Worm (Caenorhabditis elegans) whole organism, L4 larva: Measurements from ENCODE around the gene mex-5.

ENCODE experiments used
- F26F4.8 ChIP-seq: fragments of 200-800 bp; sonication (Bioruptor generic); conservative IDR thresholded peaks from 2 replicates; pipeline ENCODE4 v1.3.6; 2022; ENCODE audit warnings: missing genetic modification characterization, missing compliant biosample characterization
- F37D6.2 ChIP-seq: sonication (generic microtip); optimal IDR thresholded peaks from 2 replicates; lab custom pipeline; 2016; ENCODE audit warnings: mild to moderate bottlenecking, missing genetic modification characterization, missing compliant biosample characterization
- F44E2.7 ChIP-seq: fragments of 200-800 bp; sonication (Bioruptor generic); IDR thresholded peaks from 2 replicates; pipeline ENCODE4 v2.1.2; 2022; ENCODE audit warnings: missing genetic modification characterization, missing compliant biosample characterization
- F49E8.2 ChIP-seq: sonication (generic microtip); optimal IDR thresholded peaks from 2 replicates; lab custom pipeline; 2016; ENCODE audit warnings: missing compliant biosample characterization, mild to moderate bottlenecking, missing genetic modification characterization, borderline replicate concordance
- T20F7.1 ChIP-seq: fragments of 200-800 bp; sonication (Bioruptor generic); optimal IDR thresholded peaks from 2 replicates; lab custom pipeline; 2018; ENCODE audit warnings: mild to moderate bottlenecking, missing genetic modification characterization, missing compliant biosample characterization
- T26A8.4 ChIP-seq: fragments of 200-800 bp; sonication (Bioruptor generic); IDR thresholded peaks from 2 replicates; pipeline ENCODE4 v1.3.6; 2022; ENCODE audit warnings: missing genetic modification characterization, missing compliant biosample characterization
- Y5F2A.4 ChIP-seq: fragments of 200-800 bp; sonication (Bioruptor generic); optimal IDR thresholded peaks from 2 replicates; lab custom pipeline; 2018; ENCODE audit warnings: mild to moderate bottlenecking, missing genetic modification characterization, missing compliant biosample characterization
- ZK546.5 ChIP-seq, 2 experiments: sonication (generic microtip); optimal IDR thresholded peaks; 2 replicates each; lab custom pipeline; 2017; ENCODE audit warnings: missing biosample characterization in 2 of 2, missing genetic modification characterization in 2 of 2
- ama-1 ChIP-seq: fragments of 150-350 bp; optimal IDR thresholded peaks from 2 replicates; lab custom pipeline; 2014; ENCODE audit warnings: inconsistent platforms, mixed read lengths
- arid-1 ChIP-seq: fragments of 200-800 bp; sonication (Bioruptor generic); conservative IDR thresholded peaks from 2 replicates; pipeline ENCODE4 v1.3.6; 2022; ENCODE audit warnings: missing genetic modification reagents, missing genetic modification characterization, missing compliant biosample characterization
- ceh-20 ChIP-seq: fragments of 200-800 bp; sonication (Bioruptor generic); IDR thresholded peaks from 2 replicates; pipeline ENCODE4 v1.3.6; 2022; ENCODE audit warnings: missing genetic modification reagents, missing genetic modification characterization, missing compliant biosample characterization
- ceh-32 ChIP-seq: sonication (generic microtip); optimal IDR thresholded peaks from 2 replicates; lab custom pipeline; 2016; ENCODE audit warnings: mild to moderate bottlenecking, missing genetic modification characterization, missing compliant biosample characterization; ENCODE audit not compliant: poor library complexity
- ceh-44 ChIP-seq: fragments of 200-800 bp; sonication (Bioruptor generic); IDR thresholded peaks from 2 replicates; pipeline ENCODE4 v1.3.6; 2022; ENCODE audit warnings: missing genetic modification reagents, missing genetic modification characterization, missing compliant biosample characterization
- ceh-62 ChIP-seq: sonication (generic microtip); optimal IDR thresholded peaks from 2 replicates; lab custom pipeline; 2017; ENCODE audit warnings: missing biosample characterization, missing genetic modification characterization
- dmd-9 ChIP-seq: fragments of 200-800 bp; sonication (Bioruptor generic); IDR thresholded peaks from 2 replicates; pipeline ENCODE4 v1.3.6; 2022; ENCODE audit warnings: missing genetic modification reagents, missing genetic modification characterization, missing compliant biosample characterization
- dve-1 ChIP-seq: sonication (generic microtip); optimal IDR thresholded peaks from 2 replicates; lab custom pipeline; 2017; ENCODE audit warnings: antibody characterized with exemption, mild to moderate bottlenecking, missing genetic modification characterization, missing compliant biosample characterization; ENCODE audit not compliant: insufficient read depth
- gei-8 ChIP-seq: fragments of 200-800 bp; sonication (Bioruptor generic); optimal IDR thresholded peaks from 2 replicates; lab custom pipeline; 2018; ENCODE audit warnings: mild to moderate bottlenecking, missing genetic modification characterization, missing compliant biosample characterization
- hif-1 ChIP-seq, 2 experiments: sonication (generic microtip); optimal IDR thresholded peaks; 2 replicates each; lab custom pipeline; 2016 to 2017; ENCODE audit warnings: missing compliant biosample characterization in 2 of 2, missing genetic modification characterization in 2 of 2, missing genetic modification reagents in 2 of 2, missing genotype in 2 of 2, mild to moderate bottlenecking in 1 of 2
- hlh-11 ChIP-seq: fragments of 200-800 bp; sonication (Bioruptor generic); optimal IDR thresholded peaks from 2 replicates; lab custom pipeline; 2018; ENCODE audit warnings: mild to moderate bottlenecking, missing genetic modification characterization, missing compliant biosample characterization
- hmg-1.1 ChIP-seq: fragments of 200-800 bp; sonication (Bioruptor generic); IDR thresholded peaks from 2 replicates; pipeline ENCODE4 v1.3.6; 2022; ENCODE audit warnings: missing genetic modification reagents, missing genetic modification characterization, missing compliant biosample characterization
- jun-1 ChIP-seq: fragments of 150-350 bp; optimal IDR thresholded peaks from 2 replicates; lab custom pipeline; 2014; ENCODE audit warnings: missing biosample characterization, missing genetic modification reagents, missing genetic modification characterization
- lin-1 ChIP-seq: fragments of 200-800 bp; sonication (Bioruptor generic); IDR thresholded peaks from 2 replicates; pipeline ENCODE4 v1.3.6; 2022; ENCODE audit warnings: missing genetic modification reagents, missing genetic modification characterization, missing compliant biosample characterization
- lin-15B ChIP-seq: fragments of 150-350 bp; sonication (generic microtip); optimal IDR thresholded peaks from 3 replicates; lab custom pipeline; 2014; ENCODE audit warnings: missing biosample characterization, missing genetic modification characterization
- lin-29 ChIP-seq: fragments of 200-800 bp; sonication (Bioruptor generic); IDR thresholded peaks from 2 replicates; pipeline ENCODE4 v1.3.6; 2022; ENCODE audit warnings: missing genetic modification reagents, missing genetic modification characterization, missing compliant biosample characterization
- lin-38 ChIP-seq: fragments of 200-800 bp; sonication (Bioruptor generic); IDR thresholded peaks from 2 replicates; pipeline ENCODE4 v1.3.6; 2022; ENCODE audit warnings: missing genetic modification reagents, missing genetic modification characterization, missing compliant biosample characterization
- lsy-2 ChIP-seq, 2 experiments: fragments of 150-350 bp in 1 of 2; sonication (generic microtip) in 1 of 2; optimal IDR thresholded peaks; 2 replicates each; lab custom pipeline; 2014 to 2017; ENCODE audit warnings: missing biosample characterization in 2 of 2, missing genetic modification characterization in 2 of 2
- madf-5 ChIP-seq, 2 experiments: fragments of 200-800 bp; sonication (Bioruptor generic); IDR thresholded peaks; 2 replicates each; pipeline ENCODE4 v1.3.6; 2022; ENCODE audit warnings: missing compliant biosample characterization in 2 of 2, missing genetic modification characterization in 2 of 2
- madf-9 ChIP-seq: fragments of 200-800 bp; sonication (Bioruptor generic); conservative IDR thresholded peaks from 2 replicates; pipeline ENCODE4 v1.3.6; 2022; ENCODE audit warnings: missing genetic modification reagents, missing genetic modification characterization, missing compliant biosample characterization
- mdt-29 ChIP-seq: fragments of 200-800 bp; sonication (Bioruptor generic); IDR thresholded peaks from 2 replicates; pipeline ENCODE4 v1.3.6; 2022; ENCODE audit warnings: missing genetic modification reagents, missing genetic modification characterization, missing compliant biosample characterization
- mxl-3 ChIP-seq: fragments of 200-800 bp; sonication (Bioruptor generic); optimal IDR thresholded peaks from 2 replicates; lab custom pipeline; 2018; ENCODE audit warnings: mild to moderate bottlenecking, missing genetic modification characterization, missing compliant biosample characterization
- nhr-10 ChIP-seq: fragments of 150-350 bp; optimal IDR thresholded peaks from 2 replicates; lab custom pipeline; 2014; ENCODE audit warnings: missing biosample characterization, missing genetic modification characterization
- nhr-102 ChIP-seq: sonication (generic microtip); optimal IDR thresholded peaks from 2 replicates; lab custom pipeline; 2016; ENCODE audit warnings: mild to moderate bottlenecking, missing genetic modification characterization, moderate library complexity, missing compliant biosample characterization
- nhr-25 ChIP-seq: sonication (generic microtip); optimal IDR thresholded peaks from 2 replicates; lab custom pipeline; 2017; ENCODE audit warnings: missing genetic modification characterization, mild to moderate bottlenecking, missing compliant biosample characterization, antibody characterized with exemption, moderate library complexity, borderline replicate concordance; ENCODE audit not compliant: insufficient read depth
- nhr-77 ChIP-seq: fragments of 150-350 bp; optimal IDR thresholded peaks from 2 replicates; lab custom pipeline; 2014; ENCODE audit warnings: missing biosample characterization, missing genetic modification characterization
- pha-4 ChIP-seq, 2 experiments: fragments of 150-350 bp in 1 of 2; fragments of 200-800 bp in 1 of 2; sonication (Bioruptor generic) in 1 of 2; IDR thresholded peaks in 1 of 2; optimal IDR thresholded peaks in 1 of 2; 2 replicates each; pipeline versions ENCODE4 v1.3.6 to Lab custom; 2014 to 2022; ENCODE audit warnings: missing genetic modification characterization in 2 of 2, missing genetic modification reagents in 2 of 2, missing biosample characterization in 1 of 2, missing compliant biosample characterization in 1 of 2
- php-3 ChIP-seq: fragments of 200-800 bp; sonication (Bioruptor generic); IDR thresholded peaks from 2 replicates; pipeline ENCODE4 v1.3.6; 2022; ENCODE audit warnings: missing genetic modification reagents, missing genetic modification characterization, missing compliant biosample characterization
- rbr-2 ChIP-seq: sonication (generic microtip); optimal IDR thresholded peaks from 2 replicates; lab custom pipeline; 2016; ENCODE audit warnings: missing genotype, missing genetic modification characterization, missing compliant biosample characterization
- saeg-2 ChIP-seq: fragments of 200-800 bp; sonication (Bioruptor generic); IDR thresholded peaks from 2 replicates; pipeline ENCODE4 v1.3.6; 2022; ENCODE audit warnings: missing genetic modification reagents, missing genetic modification characterization, missing compliant biosample characterization
- sdz-12 ChIP-seq: fragments of 200-800 bp; sonication (Bioruptor generic); optimal IDR thresholded peaks from 2 replicates; lab custom pipeline; 2018; ENCODE audit warnings: mild to moderate bottlenecking, missing genetic modification characterization, missing compliant biosample characterization
- skn-1 ChIP-seq: fragments of 150-350 bp; optimal IDR thresholded peaks from 2 replicates; lab custom pipeline; 2014; ENCODE audit warnings: missing biosample characterization, missing genetic modification characterization
- snpc-1.2 ChIP-seq: fragments of 200-800 bp; sonication (Bioruptor generic); IDR thresholded peaks from 2 replicates; pipeline ENCODE4 v1.3.6; 2022; ENCODE audit warnings: missing genetic modification reagents, missing genetic modification characterization, missing compliant biosample characterization
- snpc-4 ChIP-seq: fragments of 150-350 bp; optimal IDR thresholded peaks from 2 replicates; lab custom pipeline; 2014; ENCODE audit warnings: missing biosample characterization, missing genetic modification characterization
- spr-3 ChIP-seq: fragments of 200-800 bp; sonication (Bioruptor generic); optimal IDR thresholded peaks from 2 replicates; lab custom pipeline; 2018; ENCODE audit warnings: mild to moderate bottlenecking, missing genetic modification characterization, missing compliant biosample characterization
- unc-39 ChIP-seq: sonication (generic microtip); optimal IDR thresholded peaks from 2 replicates; lab custom pipeline; 2017; ENCODE audit warnings: missing biosample characterization, missing genetic modification characterization
- vab-7 ChIP-seq: fragments of 200-800 bp; sonication (Bioruptor generic); IDR thresholded peaks from 2 replicates; pipeline ENCODE4 v1.3.6; 2022; ENCODE audit warnings: missing genetic modification reagents, missing genetic modification characterization, missing compliant biosample characterization
- zag-1 ChIP-seq: fragments of 150-350 bp; optimal IDR thresholded peaks from 2 replicates; lab custom pipeline; 2014; ENCODE audit warnings: missing biosample characterization, missing genetic modification characterization
- zfp-3 ChIP-seq: fragments of 200-800 bp; sonication (Bioruptor generic); conservative IDR thresholded peaks from 2 replicates; pipeline ENCODE4 v1.3.6; 2022; ENCODE audit warnings: missing genetic modification reagents, missing genetic modification characterization, missing compliant biosample characterization
- zip-11 ChIP-seq: fragments of 200-800 bp; sonication (Bioruptor generic); IDR thresholded peaks from 2 replicates; pipeline ENCODE4 v1.3.6; 2022; ENCODE audit warnings: missing genetic modification characterization, missing compliant biosample characterization
- ztf-11 ChIP-seq: fragments of 150-350 bp; optimal IDR thresholded peaks from 2 replicates; lab custom pipeline; 2014; ENCODE audit warnings: missing biosample characterization, missing genetic modification characterization
- ztf-7 ChIP-seq: fragments of 150-350 bp; optimal IDR thresholded peaks from 2 replicates; lab custom pipeline; 2014; ENCODE audit warnings: missing biosample characterization, missing genetic modification characterization

The mex-5 gene

ce11 chrIV:13395255-13395654, 41.7 kb downstream of the mex-5 start (continued):
- TF ChIP-seq rbr-2 (tag; lab: Kevin White, UChicago), result peak; percentile 81
- TF ChIP-seq ztf-11 (tag; lab: Kevin White, UChicago), result no peak
- no peak for TF ChIP-seq Y5F2A.4 (GFP tag; lab: Kevin White, UChicago)
- no peak for TF ChIP-seq snpc-1.2 (GFP tag; lab: Robert Waterston, UW)
- peak; percentile 93 for TF ChIP-seq ztf-7
- TF ChIP-seq mdt-29 (GFP tag; lab: Robert Waterston, UW), result 0 out of 2 replicates have a peak, but pooled peaks have one; percentile 35
- no peak for TF ChIP-seq zag-1 (tag; lab: Kevin White, UChicago)
- no peak for TF ChIP-seq F26F4.8 (GFP tag; lab: Robert Waterston, UW)
- TF ChIP-seq ceh-32 (tag; lab: Kevin White, UChicago), result no peak
- TF ChIP-seq F44E2.7, result no peak
- no peak for TF ChIP-seq ceh-62 (tag; lab: Kevin White, UChicago)
- TF ChIP-seq sdz-12 (GFP tag; lab: Kevin White, UChicago), result no peak
- no peak for TF ChIP-seq T20F7.1 (GFP tag; lab: Kevin White, UChicago)
- no peak for TF ChIP-seq dmd-9 (GFP tag; lab: Robert Waterston, UW)
- TF ChIP-seq saeg-2 (GFP tag; lab: Robert Waterston, UW), result peak; percentile 83
- TF ChIP-seq mxl-3 (GFP tag; lab: Kevin White, UChicago), result peak; percentile 92
- peak; percentile 75 for TF ChIP-seq pha-4 (GFP tag; IDR thresholded peaks at IDR 0.05; lab: Robert Waterston, UW)
- TF ChIP-seq pha-4 (tag; optimal IDR thresholded peaks at IDR 0.05; lab: Kevin White, UChicago), result no peak
- peak; percentile 85 for TF ChIP-seq madf-9 (GFP tag; lab: Robert Waterston, UW)
- no peak for TF ChIP-seq unc-39 (tag; lab: Kevin White, UChicago)
- TF ChIP-seq lin-15B (tag; lab: Kevin White, UChicago), result no peak
- 0 out of 2 replicates have a peak, but pooled peaks have one; percentile 37 for TF ChIP-seq arid-1 (GFP tag; lab: Robert Waterston, UW)
- peak; percentile 6 for TF ChIP-seq spr-3 (GFP tag; lab: Kevin White, UChicago)
- peak; percentile 70 for TF ChIP-seq nhr-77 (tag; lab: Kevin White, UChicago)
- no peak for TF ChIP-seq skn-1
- TF ChIP-seq zfp-3, result no peak
- 0 out of 2 replicates have a peak, but pooled peaks have one; percentile 36 for TF ChIP-seq vab-7 (GFP tag; lab: Robert Waterston, UW)
- peak; percentile 67 for TF ChIP-seq T26A8.4
- TF ChIP-seq nhr-25 (tag; lab: Kevin White, UChicago), result peak; percentile 74
- TF ChIP-seq php-3 (GFP tag; lab: Robert Waterston, UW), result peak; percentile 68
- peak; percentile 97 for TF ChIP-seq hlh-11 (tag; lab: Kevin White, UChicago)
- TF ChIP-seq hmg-1.1, result peak; percentile 90
- peak; percentile 69 for TF ChIP-seq gei-8 (GFP tag; lab: Kevin White, UChicago)
- TF ChIP-seq F49E8.2 (tag; lab: Kevin White, UChicago), result no peak
- peak; percentile 63 to 85 for TF ChIP-seq lsy-2 (tag; optimal IDR thresholded peaks at IDR 0.05; lab: Kevin White, UChicago)
- peak; percentile 94 for TF ChIP-seq lin-1
- TF ChIP-seq dve-1 (tag; lab: Kevin White, UChicago), result peak; percentile 95
- peak; percentile 64 for TF ChIP-seq F37D6.2 (tag; lab: Kevin White, UChicago)
- no peak for TF ChIP-seq ceh-44 (GFP tag; lab: Robert Waterston, UW)
- TF ChIP-seq lin-29 (GFP tag; lab: Robert Waterston, UW), result peak; percentile 16; the same call in 1 of the 2 replicates
- TF ChIP-seq zip-11, result no peak
- peak; percentile 65 for TF ChIP-seq nhr-102
- TF ChIP-seq jun-1 (tag; lab: Kevin White, UChicago), result peak; percentile 46
- TF ChIP-seq ama-1 (lab: Kevin White, UChicago), result no peak
- no peak for TF ChIP-seq snpc-4 (tag; lab: Kevin White, UChicago)
- TF ChIP-seq nhr-10 (tag; lab: Kevin White, UChicago), result no peak
- TF ChIP-seq ZK546.5 (tag; optimal IDR thresholded peaks at IDR 0.05; lab: Kevin White, UChicago), result no peak
- 0 out of 4 replicates have a peak, but pooled peaks of 1 of the 2 experiments have one; percentile 70 for TF ChIP-seq madf-5 (GFP tag; IDR thresholded peaks at IDR 0.05; lab: Robert Waterston, UW)
- peak; percentile 96 to 100 for TF ChIP-seq hif-1 (tag; optimal IDR thresholded peaks at IDR 0.05; lab: Kevin White, UChicago)
- peak; percentile 93 for TF ChIP-seq ceh-20 (GFP tag; lab: Robert Waterston, UW)
- TF ChIP-seq lin-38 (GFP tag; lab: Robert Waterston, UW), result peak; percentile 75
